Fruit fly (Drosophila melanogaster) whole organism, embryonic: ENCODE data around the gene CG14667.

Experiments
- Aef1 ChIP-seq: fragments of 200-800 bp; sonication (Bioruptor generic); IDR thresholded peaks from 3 replicates; pipeline ENCODE4 v1.3.6; 2022; ENCODE audit warnings: missing biosample characterization, missing genetic modification characterization
- Antp ChIP-seq: fragments of 200-800 bp; sonication (Bioruptor generic); optimal IDR thresholded peaks from 3 replicates; lab custom pipeline; 2016; ENCODE audit warnings: missing biosample characterization, missing genetic modification characterization
- Bgb ChIP-seq: fragments of 200-800 bp; sonication (Bioruptor generic); IDR thresholded peaks from 2 replicates; pipeline ENCODE4 v1.3.6; 2022; ENCODE audit warnings: missing biosample characterization, missing genetic modification characterization; ENCODE audit not compliant: partially characterized antibody
- Bteb2 ChIP-seq: fragments of 200-800 bp; sonication (Bioruptor generic); optimal IDR thresholded peaks from 2 replicates; lab custom pipeline; 2016; ENCODE audit warnings: missing biosample characterization, missing genetic modification characterization
- CG10431 ChIP-seq: fragments of 200-800 bp; sonication (Bioruptor generic); optimal IDR thresholded peaks from 3 replicates; lab custom pipeline; 2018; ENCODE audit warnings: missing biosample characterization, mild to moderate bottlenecking, missing genetic modification characterization
- CG11456 ChIP-seq: fragments of 200-800 bp; sonication (Bioruptor generic); IDR thresholded peaks from 3 replicates; pipeline ENCODE4 v1.3.6; 2022; ENCODE audit warnings: missing biosample characterization, missing genetic modification characterization
- CG12219 ChIP-seq: fragments of 200-800 bp; sonication (Bioruptor generic); optimal IDR thresholded peaks from 3 replicates; lab custom pipeline; 2018; ENCODE audit warnings: missing biosample characterization, mild to moderate bottlenecking, missing genetic modification characterization
- CG12659 ChIP-seq: fragments of 200-800 bp; sonication (Bioruptor generic); optimal IDR thresholded peaks from 3 replicates; lab custom pipeline; 2017; ENCODE audit warnings: mild to moderate bottlenecking, missing biosample characterization, missing genetic modification reagents, missing genetic modification characterization
- CG14014 ChIP-seq: fragments of 200-800 bp; sonication (Bioruptor generic); IDR thresholded peaks from 2 replicates; pipeline ENCODE4 v1.3.6; 2022; ENCODE audit warnings: missing biosample characterization, missing genetic modification characterization
- CG15514 ChIP-seq: fragments of 200-800 bp; sonication (Bioruptor generic); optimal IDR thresholded peaks from 3 replicates; lab custom pipeline; 2017; ENCODE audit warnings: missing biosample characterization, missing genetic modification characterization, mild to moderate bottlenecking, moderate library complexity, missing genetic modification reagents
- CG16779 ChIP-seq: fragments of 200-800 bp; sonication (Bioruptor generic); IDR thresholded peaks from 2 replicates; pipeline ENCODE4 v1.3.6; 2022; ENCODE audit warnings: missing biosample characterization, missing genetic modification characterization
- CG17385 ChIP-seq: fragments of 200-800 bp; sonication (Bioruptor generic); optimal IDR thresholded peaks from 3 replicates; lab custom pipeline; 2018; ENCODE audit warnings: missing biosample characterization, mild to moderate bottlenecking, missing genetic modification characterization
- CG18476 ChIP-seq: fragments of 200-800 bp; sonication (Bioruptor generic); optimal IDR thresholded peaks from 2 replicates; lab custom pipeline; 2016; ENCODE audit warnings: missing biosample characterization, mild to moderate bottlenecking, missing genetic modification characterization
- CG2202 ChIP-seq: fragments of 200-800 bp; sonication (Bioruptor generic); optimal IDR thresholded peaks from 2 replicates; lab custom pipeline; 2018; ENCODE audit warnings: missing biosample characterization, mild to moderate bottlenecking, missing genetic modification characterization
- CG30403 ChIP-seq: fragments of 200-800 bp; sonication (Bioruptor generic); optimal IDR thresholded peaks from 3 replicates; lab custom pipeline; 2016; ENCODE audit warnings: missing biosample characterization, missing genetic modification characterization
- CG32767 ChIP-seq: fragments of 200-800 bp; sonication (Bioruptor generic); IDR thresholded peaks from 2 replicates; pipeline ENCODE4 v1.3.6; 2022; ENCODE audit warnings: missing biosample characterization, missing genetic modification characterization
- CG4820 ChIP-seq: fragments of 200-800 bp; sonication (Bioruptor generic); optimal IDR thresholded peaks from 3 replicates; lab custom pipeline; 2016; ENCODE audit warnings: missing biosample characterization, missing genetic modification characterization
- CG7786 ChIP-seq: fragments of 200-800 bp; sonication (Bioruptor generic); optimal IDR thresholded peaks from 2 replicates; lab custom pipeline; 2016; ENCODE audit warnings: missing biosample characterization, missing genetic modification characterization
- CG7963 ChIP-seq: fragments of 200-800 bp; sonication (Bioruptor generic); IDR thresholded peaks from 3 replicates; pipeline ENCODE4 v1.3.6; 2022; ENCODE audit warnings: missing biosample characterization, missing genetic modification characterization; ENCODE audit not compliant: partially characterized antibody
- Dref ChIP-seq: fragments of 200-800 bp; sonication (Bioruptor generic); IDR thresholded peaks from 2 replicates; pipeline ENCODE4 v1.3.6; 2022; ENCODE audit warnings: missing biosample characterization, missing genetic modification characterization
- Fer1 ChIP-seq: fragments of 200-800 bp; sonication (Bioruptor generic); optimal IDR thresholded peaks from 2 replicates; lab custom pipeline; 2017; ENCODE audit warnings: missing biosample characterization, mild to moderate bottlenecking, missing genetic modification characterization
- Gsc ChIP-seq: fragments of 200-800 bp; sonication (Bioruptor generic); IDR thresholded peaks from 2 replicates; pipeline ENCODE4 v1.3.6; 2022; ENCODE audit warnings: missing biosample characterization, missing genetic modification characterization
- H2.0 ChIP-seq: fragments of 200-800 bp; sonication (Bioruptor generic); IDR thresholded peaks from 2 replicates; pipeline ENCODE4 v1.3.6; 2022; ENCODE audit warnings: missing biosample characterization, missing genetic modification characterization
- Jarid2 ChIP-seq: fragments of 200-800 bp; sonication (Bioruptor generic); optimal IDR thresholded peaks from 3 replicates; lab custom pipeline; 2017; ENCODE audit warnings: mild to moderate bottlenecking, missing biosample characterization, missing genetic modification reagents, missing genetic modification characterization
- MBD-R2 ChIP-seq: fragments of 200-800 bp; sonication (Bioruptor generic); IDR thresholded peaks from 2 replicates; pipeline ENCODE4 v1.3.6; 2022; ENCODE audit warnings: missing biosample characterization, missing genetic modification characterization
- Mes4 ChIP-seq: fragments of 200-800 bp; sonication (Bioruptor generic); optimal IDR thresholded peaks from 2 replicates; lab custom pipeline; 2016; ENCODE audit warnings: missing biosample characterization, missing genetic modification characterization
- Rx ChIP-seq: fragments of 200-800 bp; sonication (Bioruptor generic); IDR thresholded peaks from 2 replicates; pipeline ENCODE4 v1.3.6; 2022; ENCODE audit warnings: missing biosample characterization, missing genetic modification characterization
- Side ChIP-seq: fragments of 200-800 bp; sonication (Bioruptor generic); optimal IDR thresholded peaks from 2 replicates; lab custom pipeline; 2016; ENCODE audit warnings: missing biosample characterization, missing genetic modification characterization
- Stat92E ChIP-seq, 3 experiments: fragments of >200 bp in 2 of 3; fragments of 200-800 bp in 1 of 3; sonication (Bioruptor generic) in 1 of 3; optimal IDR thresholded peaks; 2 replicates each; lab custom pipeline; 2017 to 2019; ENCODE audit warnings: missing biosample characterization in 3 of 3, missing genetic modification characterization in 3 of 3, mild to moderate bottlenecking in 1 of 3, moderate library complexity in 1 of 3
- Vsx1 ChIP-seq: fragments of 200-800 bp; sonication (Bioruptor generic); optimal IDR thresholded peaks from 2 replicates; lab custom pipeline; 2017; ENCODE audit warnings: missing biosample characterization, mild to moderate bottlenecking, missing genetic modification characterization, missing genetic modification reagents
- az2 ChIP-seq: fragments of 200-800 bp; sonication (Bioruptor generic); optimal IDR thresholded peaks from 3 replicates; lab custom pipeline; 2016; ENCODE audit warnings: missing biosample characterization, missing genetic modification characterization
- btn ChIP-seq: fragments of 200-800 bp; sonication (Bioruptor generic); optimal IDR thresholded peaks from 2 replicates; lab custom pipeline; 2016; ENCODE audit warnings: missing biosample characterization, missing genetic modification characterization
- ci ChIP-seq: fragments of 200-800 bp; sonication (Bioruptor generic); IDR thresholded peaks from 3 replicates; pipeline ENCODE4 v1.3.6; 2022; ENCODE audit warnings: missing biosample characterization, missing genetic modification characterization
- cwo ChIP-seq: fragments of 200-800 bp; sonication (Bioruptor generic); optimal IDR thresholded peaks from 3 replicates; lab custom pipeline; 2017; ENCODE audit warnings: missing biosample characterization, missing genetic modification characterization, mild to moderate bottlenecking, moderate library complexity, missing genetic modification reagents
- eyg ChIP-seq: fragments of 200-800 bp; sonication (Bioruptor generic); optimal IDR thresholded peaks from 3 replicates; lab custom pipeline; 2016; ENCODE audit warnings: missing biosample characterization, missing genetic modification characterization
- grau ChIP-seq: fragments of 200-800 bp; optimal IDR thresholded peaks from 3 replicates; lab custom pipeline; 2019; ENCODE audit warnings: missing biosample characterization, mild to moderate bottlenecking, missing genetic modification characterization, moderate library complexity
- kay ChIP-seq: fragments of 200-800 bp; sonication (Bioruptor generic); optimal IDR thresholded peaks from 2 replicates; lab custom pipeline; 2016; ENCODE audit warnings: missing biosample characterization, missing genetic modification characterization
- lola ChIP-seq, 3 experiments: fragments of >200 bp in 2 of 3; fragments of 200-800 bp in 1 of 3; sonication (Bioruptor generic) in 1 of 3; optimal IDR thresholded peaks; 2 replicates each; lab custom pipeline; 2017 to 2019; ENCODE audit warnings: missing biosample characterization in 3 of 3, missing genetic modification characterization in 3 of 3, mild to moderate bottlenecking in 1 of 3, moderate library complexity in 1 of 3
- mam ChIP-seq: fragments of 200-800 bp; sonication (Bioruptor generic); optimal IDR thresholded peaks from 3 replicates; lab custom pipeline; 2016; ENCODE audit warnings: missing biosample characterization, missing genetic modification characterization
- nom ChIP-seq: fragments of 200-800 bp; sonication (Bioruptor generic); optimal IDR thresholded peaks from 2 replicates; lab custom pipeline; 2017; ENCODE audit warnings: missing biosample characterization, missing genetic modification characterization, mild to moderate bottlenecking, moderate library complexity, missing genetic modification reagents
- pho ChIP-seq: fragments of 200-800 bp; sonication (Bioruptor generic); optimal IDR thresholded peaks from 2 replicates; lab custom pipeline; 2016; ENCODE audit warnings: missing biosample characterization, missing genetic modification characterization
- pnt ChIP-seq: fragments of 200-800 bp; sonication (Bioruptor generic); optimal IDR thresholded peaks from 3 replicates; lab custom pipeline; 2016; ENCODE audit warnings: missing biosample characterization, missing genetic modification characterization
- pzg ChIP-seq: fragments of 200-800 bp; sonication (Bioruptor generic); optimal IDR thresholded peaks from 3 replicates; lab custom pipeline; 2018; ENCODE audit warnings: missing biosample characterization, mild to moderate bottlenecking, missing genetic modification characterization, moderate library complexity
- sens ChIP-seq: fragments of 200-800 bp; sonication (Bioruptor generic); peaks from one replicate; lab custom pipeline; 2016; ENCODE audit warnings: missing biosample characterization, missing genetic modification characterization
- toy ChIP-seq: fragments of 200-800 bp; sonication (Bioruptor generic); IDR thresholded peaks from 2 replicates; pipeline ENCODE4 v1.3.6; 2022; ENCODE audit warnings: missing biosample characterization, missing genetic modification characterization
- z ChIP-seq: fragments of 200-800 bp; sonication (Bioruptor generic); IDR thresholded peaks from 3 replicates; pipeline ENCODE4 v1.3.6; 2022; ENCODE audit warnings: missing biosample characterization, missing genetic modification characterization
- zen2 ChIP-seq: fragments of 200-800 bp; sonication (Bioruptor generic); IDR thresholded peaks from 3 replicates; pipeline ENCODE4 v1.3.6; 2022; ENCODE audit warnings: missing biosample characterization, missing genetic modification characterization; ENCODE audit not compliant: partially characterized antibody

CG14667 gene

DNA sequence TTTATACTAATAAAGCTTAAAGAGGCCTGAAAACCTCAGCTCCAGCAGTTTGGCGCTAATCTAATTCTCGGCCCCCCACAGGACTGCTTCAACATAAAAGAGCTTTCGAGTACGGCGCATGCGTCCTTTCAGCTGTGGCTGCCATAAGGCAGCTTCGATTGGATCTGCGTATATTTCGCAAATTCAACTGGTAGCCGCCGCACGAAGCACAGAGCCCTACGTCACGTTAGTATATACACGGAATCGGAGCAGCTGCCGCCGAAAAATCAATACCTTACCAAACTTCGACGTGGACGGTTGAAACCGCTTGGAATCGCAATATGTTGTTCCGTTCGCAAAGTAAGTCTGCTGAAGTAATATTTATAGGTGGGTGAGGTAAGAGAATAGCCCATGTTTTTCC is 1.8 kb downstream of the CG14667 start, which contains the start of gene 7B2 (continued):
- no peak for TF ChIP-seq Vsx1 (GFP tag; lab: Kevin White, UChicago)
- TF ChIP-seq Gsc (GFP tag; lab: Robert Waterston, UW) = no peak
- no peak for TF ChIP-seq lola (GFP tag; optimal IDR thresholded peaks at IDR 0.05; lab: Kevin White, UChicago)
- TF ChIP-seq Fer1 (GFP tag; lab: Kevin White, UChicago) = no peak
- no peak for TF ChIP-seq pho (GFP tag; lab: Kevin White, UChicago)
- no peak for TF ChIP-seq CG12219 (GFP tag; lab: Kevin White, UChicago)
- no peak for TF ChIP-seq CG7963 (GFP tag; lab: Robert Waterston, UW)
- no peak for TF ChIP-seq Bteb2 (GFP tag; lab: Kevin White, UChicago)
- peak; percentile 16; the same call in 1 of the 2 replicates for TF ChIP-seq CG32767
- TF ChIP-seq Jarid2 (GFP tag; lab: Kevin White, UChicago) = no peak
- peak; percentile 8 for TF ChIP-seq CG15514 (GFP tag; lab: Kevin White, UChicago)
- TF ChIP-seq H2.0 (GFP tag; lab: Robert Waterston, UW) = no peak
- no peak for TF ChIP-seq CG11456 (GFP tag; lab: Robert Waterston, UW)
- TF ChIP-seq z (GFP tag; lab: Robert Waterston, UW) = no peak
- no peak for TF ChIP-seq Side (GFP tag; lab: Kevin White, UChicago)
- TF ChIP-seq ci (GFP tag; lab: Robert Waterston, UW) = no peak
- TF ChIP-seq pzg (GFP tag; lab: Kevin White, UChicago) = peak; percentile 17
- TF ChIP-seq Antp (GFP tag; lab: Kevin White, UChicago) = no peak
- no peak for TF ChIP-seq Dref
- TF ChIP-seq sens = no peak
- peak; percentile 13; the same call in 1 of the 2 replicates for TF ChIP-seq MBD-R2
- no peak for TF ChIP-seq CG16779 (GFP tag; lab: Robert Waterston, UW)
- no peak for TF ChIP-seq toy (GFP tag; lab: Robert Waterston, UW)
- no peak for TF ChIP-seq Mes4 (GFP tag; lab: Kevin White, UChicago)
- TF ChIP-seq Aef1 (GFP tag; lab: Robert Waterston, UW) = no peak
- TF ChIP-seq kay (GFP tag; lab: Kevin White, UChicago) = no peak
- TF ChIP-seq CG10431 (GFP tag; lab: Kevin White, UChicago) = no peak
- TF ChIP-seq cwo (GFP tag; lab: Kevin White, UChicago) = no peak
- no peak for TF ChIP-seq CG12659
- no peak for TF ChIP-seq btn
- TF ChIP-seq CG7786 = no peak
- TF ChIP-seq mam (GFP tag; lab: Kevin White, UChicago) = no peak
- TF ChIP-seq, all 482 proteins: peak for 10

DNA sequence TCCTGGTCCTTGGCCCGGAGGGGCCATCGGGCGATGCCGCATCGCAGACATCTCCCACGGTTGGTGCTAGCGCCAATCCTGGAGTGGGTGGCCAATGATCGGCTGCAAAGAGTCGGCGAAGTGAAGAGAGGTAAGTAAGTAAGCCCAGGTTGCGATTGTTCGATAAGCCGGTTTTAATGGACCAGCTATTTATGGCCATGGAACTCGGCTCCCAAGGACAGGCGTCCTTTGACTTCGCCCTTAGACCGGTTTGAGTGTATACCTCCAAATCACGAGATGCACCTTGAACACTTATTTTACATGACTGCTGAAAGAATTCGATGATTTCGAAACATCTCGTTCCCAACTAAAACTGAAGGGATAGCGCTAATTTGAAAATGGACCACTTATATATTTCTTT is 10.9 kb downstream of the CG14667 start:
- TF ChIP-seq lola (GFP tag; optimal IDR thresholded peaks at IDR 0.05; lab: Kevin White, UChicago) (no peak), Stat92E (GFP tag; optimal IDR thresholded peaks at IDR 0.05; lab: Kevin White, UChicago) (no peak), CG17385 (no peak), zen2 (GFP tag; lab: Robert Waterston, UW) (0 out of 3 replicates have a peak, but pooled peaks have one; percentile 15), CG18476 (GFP tag; lab: Kevin White, UChicago) (no peak), Aef1 (GFP tag; lab: Robert Waterston, UW) (no peak), cwo (GFP tag; lab: Kevin White, UChicago) (no peak), pnt (GFP tag; lab: Kevin White, UChicago) (no peak), eyg (GFP tag; lab: Kevin White, UChicago) (no peak), nom (GFP tag; lab: Kevin White, UChicago) (peak; percentile 8), az2 (GFP tag; lab: Kevin White, UChicago) (no peak), CG15514 (GFP tag; lab: Kevin White, UChicago) (no peak), CG30403 (no peak), Rx (GFP tag; lab: Robert Waterston, UW) (0 out of 2 replicates have a peak, but pooled peaks have one; percentile 10), CG2202 (tag; lab: Kevin White, UChicago) (no peak), CG14014 (GFP tag; lab: Robert Waterston, UW) (no peak), grau (no peak), CG4820 (GFP tag; lab: Kevin White, UChicago) (no peak), Bgb (GFP tag; lab: Robert Waterston, UW) (no peak)
- TF ChIP-seq, all 482 proteins: peak for 3
